Worm (Caenorhabditis elegans) whole organism, early embryonic: Measurements from ENCODE around the gene srw-142.
"Not testable (repeated sequence)": the region's sequence is repeated elsewhere in the genome, so short reads cannot be mapped to it uniquely, and the experiment has no call there.

Experiments used
- B0310.2 ChIP-seq: sonication (generic microtip); optimal IDR thresholded peaks from 2 replicates; lab custom pipeline; 2016; ENCODE audit warnings: mild to moderate bottlenecking, missing genetic modification characterization, missing compliant biosample characterization
- F13C5.2 ChIP-seq: sonication (generic microtip); optimal IDR thresholded peaks from 2 replicates; lab custom pipeline; 2017; ENCODE audit warnings: mild to moderate bottlenecking, missing genetic modification characterization, inconsistent platforms, missing compliant biosample characterization
- aly-1 ChIP-seq: sonication (generic microtip); optimal IDR thresholded peaks from 2 replicates; lab custom pipeline; 2016; ENCODE audit warnings: missing genetic modification characterization, missing compliant biosample characterization
- ama-1 ChIP-seq: fragments of 150-350 bp; optimal IDR thresholded peaks from 2 replicates; lab custom pipeline; 2014
- ceh-13 ChIP-seq: fragments of 200-800 bp; sonication (Bioruptor generic); optimal IDR thresholded peaks from 2 replicates; lab custom pipeline; 2018; ENCODE audit warnings: mild to moderate bottlenecking, missing genetic modification characterization, missing compliant biosample characterization
- ceh-36 ChIP-seq: sonication (generic microtip); optimal IDR thresholded peaks from 2 replicates; lab custom pipeline; 2016; ENCODE audit warnings: missing genetic modification characterization, inconsistent platforms, missing compliant biosample characterization
- ets-7 ChIP-seq: sonication (generic microtip); optimal IDR thresholded peaks from 2 replicates; lab custom pipeline; 2016; ENCODE audit warnings: missing genotype, missing genetic modification characterization, missing compliant biosample characterization
- flt-1 ChIP-seq: fragments of 200-800 bp; sonication (Bioruptor generic); IDR thresholded peaks from 2 replicates; pipeline ENCODE4 v1.3.6; 2022; ENCODE audit warnings: missing genetic modification characterization, missing compliant biosample characterization
- hmbx-1 ChIP-seq: sonication (generic microtip); optimal IDR thresholded peaks from 2 replicates; lab custom pipeline; 2016; ENCODE audit warnings: mild to moderate bottlenecking, missing genetic modification characterization, missing compliant biosample characterization
- hmg-4 ChIP-seq: fragments of 200-800 bp; sonication (Bioruptor generic); optimal IDR thresholded peaks from 2 replicates; lab custom pipeline; 2018; ENCODE audit warnings: mild to moderate bottlenecking, missing genetic modification characterization, missing compliant biosample characterization
- hnd-1 ChIP-seq: sonication (generic microtip); optimal IDR thresholded peaks from 2 replicates; lab custom pipeline; 2016; ENCODE audit warnings: missing genetic modification characterization, missing compliant biosample characterization
- pes-1 ChIP-seq: fragments of 200-800 bp; sonication (Bioruptor generic); IDR thresholded peaks from 2 replicates; pipeline ENCODE4 v1.3.6; 2022; ENCODE audit warnings: missing genetic modification reagents, missing genetic modification characterization, missing compliant biosample characterization
- scrt-1 ChIP-seq: fragments of 200-800 bp; sonication (Bioruptor generic); IDR thresholded peaks from 2 replicates; pipeline ENCODE4 v1.3.6; 2022; ENCODE audit warnings: missing genetic modification characterization, missing compliant biosample characterization
- sea-1 ChIP-seq: fragments of 200-800 bp; sonication (Bioruptor generic); conservative IDR thresholded peaks from 2 replicates; pipeline ENCODE4 v1.3.6; 2022; ENCODE audit warnings: missing genetic modification characterization, missing compliant biosample characterization
- tbx-11 ChIP-seq: fragments of 200-800 bp; sonication (Bioruptor generic); IDR thresholded peaks from 2 replicates; pipeline ENCODE4 v1.3.6; 2022; ENCODE audit warnings: missing genetic modification characterization, missing compliant biosample characterization
- tbx-37 ChIP-seq: fragments of 200-800 bp; sonication (Bioruptor generic); conservative IDR thresholded peaks from 2 replicates; pipeline ENCODE4 v1.3.6; 2022; ENCODE audit warnings: missing genetic modification reagents, missing genetic modification characterization, missing compliant biosample characterization
- tra-4 ChIP-seq: sonication (generic microtip); optimal IDR thresholded peaks from 2 replicates; lab custom pipeline; 2017; ENCODE audit warnings: missing genetic modification characterization, missing compliant biosample characterization

The srw-142 gene

DNA sequence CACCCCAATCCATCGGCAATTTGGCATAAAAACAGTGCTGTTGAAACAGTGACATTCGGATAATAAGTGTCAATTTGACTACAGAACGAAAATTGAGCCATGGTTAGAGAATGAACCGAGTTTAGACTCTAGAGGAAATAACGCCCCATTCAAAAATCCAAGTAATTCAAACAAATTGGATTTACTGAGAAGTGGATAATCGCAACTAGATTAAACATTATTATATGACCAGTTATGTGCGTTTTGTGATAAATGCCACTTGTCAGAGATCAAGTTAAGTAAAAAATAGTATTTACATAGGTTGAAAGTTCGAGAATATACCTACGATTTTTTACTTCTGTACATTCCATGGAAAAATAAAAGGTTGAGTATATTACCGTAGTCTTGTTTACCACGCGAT, 27.2 kb upstream of the srw-142 start, which contains the start of gene srw-139:
srw-139 (minus strand) TSS at position 101 of the 400 bp plus-strand sequence.
- TF ChIP-seq hmbx-1 (tag; lab: Kevin White, UChicago) (no peak), pes-1 (GFP tag; lab: Robert Waterston, UW) (no peak), sea-1 (no peak), hmg-4 (no peak), aly-1 (tag; lab: Kevin White, UChicago) (no peak), tra-4 (tag; lab: Kevin White, UChicago) (no peak), ets-7 (tag; lab: Kevin White, UChicago) (no peak), ceh-36 (tag; lab: Kevin White, UChicago) (no peak), B0310.2 (tag; lab: Kevin White, UChicago) (no peak), tbx-37 (GFP tag; lab: Robert Waterston, UW) (no peak), scrt-1 (GFP tag; lab: Robert Waterston, UW) (no peak), hnd-1 (tag; lab: Kevin White, UChicago) (no peak), ceh-13 (GFP tag; lab: Kevin White, UChicago) (no peak), flt-1 (no peak), tbx-11 (GFP tag; lab: Robert Waterston, UW) (no peak), ama-1 (no peak), F13C5.2 (tag; lab: Kevin White, UChicago) (no peak)

- TF ChIP-seq F13C5.2 (tag; lab: Kevin White, UChicago) = no peak
- TF ChIP-seq tbx-11 (GFP tag; lab: Robert Waterston, UW) = no peak
- TF ChIP-seq hnd-1 (tag; lab: Kevin White, UChicago) = no peak
- no peak for TF ChIP-seq sea-1
- no peak for TF ChIP-seq aly-1 (tag; lab: Kevin White, UChicago)
- no peak for TF ChIP-seq tra-4 (tag; lab: Kevin White, UChicago)
- no peak for TF ChIP-seq hmbx-1 (tag; lab: Kevin White, UChicago)
- TF ChIP-seq ceh-13 (GFP tag; lab: Kevin White, UChicago) = no peak
Measured at ce11 chrV:2983351-2983750, 25.2 kb upstream of the srw-142 start, which contains the start of gene srw-117. Gene srw-117 (minus strand): TSS chrV:2983451.

DNA sequence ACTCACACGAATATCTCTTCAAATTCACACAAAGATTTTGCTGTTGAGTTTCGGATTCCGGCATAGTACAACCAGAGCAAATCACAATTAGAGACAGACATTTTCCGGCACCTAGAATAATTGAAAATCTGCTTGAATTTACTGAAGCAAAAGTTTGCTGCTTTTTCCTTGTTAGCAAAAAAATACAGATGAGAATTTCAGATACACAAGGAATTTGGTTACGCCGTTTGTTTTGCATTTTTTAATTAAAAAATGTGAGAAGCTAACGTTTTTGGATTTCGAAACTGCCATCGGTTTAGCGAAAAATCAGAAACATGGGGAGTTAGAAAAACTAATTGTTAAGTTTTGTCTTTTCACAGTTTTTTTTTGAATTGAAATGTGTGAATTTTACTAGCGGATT, 21.9 kb upstream of the srw-142 start, which contains the start of gene srw-118:
srw-118 (minus strand) TSS at position 101 of the 400 bp plus-strand sequence.
- no peak for TF ChIP-seq tbx-37 (GFP tag; lab: Robert Waterston, UW)
- no peak for TF ChIP-seq hmbx-1 (tag; lab: Kevin White, UChicago)
- TF ChIP-seq F13C5.2 (tag; lab: Kevin White, UChicago) = no peak
- no peak for TF ChIP-seq ceh-36 (tag; lab: Kevin White, UChicago)
- no peak for TF ChIP-seq hnd-1 (tag; lab: Kevin White, UChicago)
- TF ChIP-seq ceh-13 (GFP tag; lab: Kevin White, UChicago) = no peak
- no peak for TF ChIP-seq scrt-1 (GFP tag; lab: Robert Waterston, UW)
- TF ChIP-seq aly-1 (tag; lab: Kevin White, UChicago) = no peak
- no peak for TF ChIP-seq ama-1
- TF ChIP-seq ets-7 (tag; lab: Kevin White, UChicago) = no peak
- no peak for TF ChIP-seq flt-1
- TF ChIP-seq tbx-11 (GFP tag; lab: Robert Waterston, UW) = no peak
- TF ChIP-seq sea-1 = no peak
- TF ChIP-seq hmg-4 = no peak
- TF ChIP-seq pes-1 (GFP tag; lab: Robert Waterston, UW) = no peak
- no peak for TF ChIP-seq tra-4 (tag; lab: Kevin White, UChicago)
- no peak for TF ChIP-seq B0310.2 (tag; lab: Kevin White, UChicago)

DNA sequence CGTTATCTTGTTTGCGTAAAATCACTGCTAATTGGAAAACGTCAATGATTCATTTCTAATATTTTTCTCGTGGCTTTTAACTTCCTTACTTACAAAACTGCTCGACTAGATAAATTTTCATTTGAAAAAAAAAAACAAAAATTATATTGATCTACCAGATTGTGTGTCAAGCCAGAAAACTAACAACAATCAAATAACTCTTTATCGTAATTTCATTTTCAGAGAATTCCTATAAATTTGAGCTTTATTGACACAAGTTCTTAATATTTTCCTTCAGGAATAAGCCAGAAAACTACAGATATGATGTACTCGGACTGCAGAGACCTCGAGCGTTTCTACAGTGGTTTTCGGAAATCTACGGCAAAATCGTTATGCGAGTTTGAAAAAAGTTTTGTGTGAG, 18.2 kb upstream of the srw-142 start, which contains the start of gene srw-124:
srw-124 (plus strand) TSS at position 301 of the 400 bp plus-strand sequence.
- no peak for TF ChIP-seq ceh-13 (GFP tag; lab: Kevin White, UChicago)

- TF ChIP-seq sea-1, ama-1, hmg-4: not testable (repeated sequence)
Measured at ce11 chrV:2975285-2975684, 17.2 kb upstream of the srw-142 start, which contains the start of gene srw-123. Gene srw-123 (minus strand): TSS chrV:2975385.

- no peak for TF ChIP-seq flt-1
- TF ChIP-seq ama-1 = no peak
- no peak for TF ChIP-seq tra-4 (tag; lab: Kevin White, UChicago)
- no peak for TF ChIP-seq ceh-36 (tag; lab: Kevin White, UChicago)
- TF ChIP-seq ets-7 (tag; lab: Kevin White, UChicago) = no peak
- no peak for TF ChIP-seq hnd-1 (tag; lab: Kevin White, UChicago)
- no peak for TF ChIP-seq sea-1
- no peak for TF ChIP-seq hmbx-1 (tag; lab: Kevin White, UChicago)
- no peak for TF ChIP-seq aly-1 (tag; lab: Kevin White, UChicago)
- no peak for TF ChIP-seq pes-1 (GFP tag; lab: Robert Waterston, UW)
Measured at ce11 chrV:2971307-2971999, 13.4 kb upstream of the srw-142 start, which contains the start of gene srw-129. Gene srw-129 (plus strand): TSS chrV:2971949.

- TF ChIP-seq ceh-13 (GFP tag; lab: Kevin White, UChicago) (no peak), tbx-37 (GFP tag; lab: Robert Waterston, UW) (no peak), tbx-11 (GFP tag; lab: Robert Waterston, UW) (no peak), B0310.2 (tag; lab: Kevin White, UChicago) (no peak), ceh-36 (tag; lab: Kevin White, UChicago) (no peak), sea-1 (no peak), F13C5.2 (tag; lab: Kevin White, UChicago) (no peak), hnd-1 (tag; lab: Kevin White, UChicago) (no peak), hmbx-1 (tag; lab: Kevin White, UChicago) (no peak), scrt-1 (GFP tag; lab: Robert Waterston, UW) (no peak), hmg-4 (no peak), tra-4 (tag; lab: Kevin White, UChicago) (no peak), ets-7 (tag; lab: Kevin White, UChicago) (no peak)
Measured at ce11 chrV:2964786-2965185, 6.7 kb upstream of the srw-142 start, which contains the start of gene srh-88. Gene srh-88 (minus strand): TSS chrV:2964886.
